Worm (Caenorhabditis elegans): ENCODE data around the gene F59A6.11.

DNA sequence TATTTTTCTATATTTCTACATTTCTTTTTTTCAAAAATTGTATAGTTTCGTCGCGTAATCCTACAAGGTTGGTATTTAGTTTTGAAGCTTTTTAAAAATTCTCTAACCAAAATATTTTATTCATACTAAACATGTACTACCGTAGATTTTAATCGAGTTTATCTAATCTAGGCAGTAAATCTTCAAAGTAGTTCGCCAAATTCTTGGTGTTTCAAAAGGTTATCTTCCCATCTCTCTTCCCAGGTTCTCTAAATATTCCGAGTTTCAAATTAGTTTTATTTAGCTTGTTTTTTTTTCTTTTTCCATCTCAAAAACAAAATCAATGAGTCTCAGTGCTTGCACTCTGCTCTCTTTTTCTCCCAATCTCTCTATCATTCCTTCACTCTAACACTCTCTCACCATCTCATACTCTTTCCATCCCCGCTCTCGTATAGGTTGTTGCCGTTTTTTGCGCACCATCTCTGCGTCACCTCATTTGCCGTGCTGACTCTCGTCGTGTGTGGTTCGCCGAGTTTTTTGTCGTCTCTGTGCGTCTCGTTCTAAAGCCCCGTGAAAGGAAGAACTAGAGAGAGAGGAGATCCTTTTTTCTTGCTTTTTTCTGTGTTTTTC, 18.5 kb upstream of the F59A6.11 start:
- peak; percentile 44 for TF ChIP-seq snpc-4 (tag; optimal IDR thresholded peaks at IDR 0.05)
- TF ChIP-seq lin-39 (tag; optimal IDR thresholded peaks at IDR 0.05) = peak; percentile 43
- peak; percentile 89 for TF ChIP-seq nfya-1 (tag; optimal IDR thresholded peaks at IDR 0.05; ENCODE audit: insufficient read depth)
- peak; percentile 15 for TF ChIP-seq nhr-25 (tag; optimal IDR thresholded peaks at IDR 0.05)
- peak; percentile 58 for TF ChIP-seq ceh-28 (tag; optimal IDR thresholded peaks at IDR 0.05)
- no peak for TF ChIP-seq nhr-12 (tag; optimal IDR thresholded peaks at IDR 0.05)
- no peak for TF ChIP-seq fos-1 (tag; optimal IDR thresholded peaks at IDR 0.05)
- TF ChIP-seq nhr-76 (tag; optimal IDR thresholded peaks at IDR 0.05) = no peak
- peak; percentile 22 for TF ChIP-seq R02D3.7 (tag; optimal IDR thresholded peaks at IDR 0.05)

All from whole organism, L3 larva.